Fruit fly (Drosophila melanogaster) whole organism, embryonic: Measurements from ENCODE around the gene CG33946.

Experiments used
- Bdp1 ChIP-seq: fragments of 200-800 bp; sonication (Bioruptor generic); optimal IDR thresholded peaks from 3 replicates; lab custom pipeline; 2016; ENCODE audit warnings: missing biosample characterization, missing genetic modification characterization
- CG10267 ChIP-seq: fragments of 200-800 bp; sonication (Bioruptor generic); optimal IDR thresholded peaks from 2 replicates; lab custom pipeline; 2018; ENCODE audit warnings: missing biosample characterization, mild to moderate bottlenecking, missing genetic modification characterization, moderate library complexity
- CG13424 ChIP-seq: fragments of 200-800 bp; sonication (Bioruptor generic); optimal IDR thresholded peaks from 2 replicates; lab custom pipeline; 2019; ENCODE audit warnings: missing biosample characterization, mild to moderate bottlenecking, missing genetic modification characterization, moderate library complexity
- CG14014 ChIP-seq: fragments of 200-800 bp; sonication (Bioruptor generic); IDR thresholded peaks from 2 replicates; pipeline ENCODE4 v1.3.6; 2022; ENCODE audit warnings: missing biosample characterization, missing genetic modification characterization
- CG14710 ChIP-seq: fragments of 200-800 bp; sonication (Bioruptor generic); optimal IDR thresholded peaks from 3 replicates; lab custom pipeline; 2019; ENCODE audit warnings: missing biosample characterization, mild to moderate bottlenecking, missing genetic modification characterization, moderate library complexity
- CG15011 ChIP-seq: fragments of 200-800 bp; sonication (Bioruptor generic); optimal IDR thresholded peaks from 3 replicates; lab custom pipeline; 2018; ENCODE audit warnings: missing biosample characterization, mild to moderate bottlenecking, missing genetic modification characterization
- CG17186 ChIP-seq: fragments of 200-800 bp; sonication (Bioruptor generic); optimal IDR thresholded peaks from 3 replicates; lab custom pipeline; 2017; ENCODE audit warnings: missing biosample characterization, missing genetic modification reagents, missing genetic modification characterization
- CG17829 ChIP-seq: fragments of 200-800 bp; optimal IDR thresholded peaks from 2 replicates; lab custom pipeline; 2019; ENCODE audit warnings: missing biosample characterization, mild to moderate bottlenecking, missing genetic modification characterization, moderate library complexity
- CG2120 ChIP-seq: fragments of 200-800 bp; sonication (Bioruptor generic); optimal IDR thresholded peaks from 3 replicates; lab custom pipeline; 2016; ENCODE audit warnings: missing biosample characterization, missing genetic modification characterization
- CG2129 ChIP-seq: fragments of 200-800 bp; sonication (Bioruptor generic); IDR thresholded peaks from 2 replicates; pipeline ENCODE4 v1.3.6; 2022; ENCODE audit warnings: missing biosample characterization, missing genetic modification characterization; ENCODE audit not compliant: partially characterized antibody
- CG2202 ChIP-seq: fragments of 200-800 bp; sonication (Bioruptor generic); optimal IDR thresholded peaks from 2 replicates; lab custom pipeline; 2018; ENCODE audit warnings: missing biosample characterization, mild to moderate bottlenecking, missing genetic modification characterization
- CG30403 ChIP-seq: fragments of 200-800 bp; sonication (Bioruptor generic); optimal IDR thresholded peaks from 3 replicates; lab custom pipeline; 2016; ENCODE audit warnings: missing biosample characterization, missing genetic modification characterization
- CG3281 ChIP-seq: fragments of 200-800 bp; sonication (Bioruptor generic); optimal IDR thresholded peaks from 3 replicates; lab custom pipeline; 2017; ENCODE audit warnings: missing biosample characterization, mild to moderate bottlenecking, missing genetic modification characterization
- CG4820 ChIP-seq: fragments of 200-800 bp; sonication (Bioruptor generic); optimal IDR thresholded peaks from 3 replicates; lab custom pipeline; 2016; ENCODE audit warnings: missing biosample characterization, missing genetic modification characterization
- CG6765 ChIP-seq: fragments of 200-800 bp; sonication (Bioruptor generic); optimal IDR thresholded peaks from 3 replicates; lab custom pipeline; 2017; ENCODE audit warnings: missing biosample characterization, mild to moderate bottlenecking, missing genetic modification characterization
- CG6791 ChIP-seq: fragments of 200-800 bp; sonication (Bioruptor generic); IDR thresholded peaks from 3 replicates; pipeline ENCODE4 v1.3.6; 2022; ENCODE audit warnings: missing biosample characterization, missing genetic modification characterization; ENCODE audit not compliant: partially characterized antibody
- Doc3 ChIP-seq: fragments of 200-800 bp; sonication (Bioruptor generic); IDR thresholded peaks from 3 replicates; pipeline ENCODE4 v1.3.6; 2022; ENCODE audit warnings: missing biosample characterization, missing genetic modification characterization; ENCODE audit not compliant: partially characterized antibody
- Dp ChIP-seq: fragments of 200-800 bp; sonication (Bioruptor generic); optimal IDR thresholded peaks from 2 replicates; lab custom pipeline; 2018; ENCODE audit warnings: missing biosample characterization, mild to moderate bottlenecking, missing genetic modification characterization, moderate library complexity
- GATAe ChIP-seq: fragments of 200-800 bp; sonication (Bioruptor generic); conservative IDR thresholded peaks from 2 replicates; pipeline ENCODE4 v1.3.6; 2022; ENCODE audit warnings: missing biosample characterization, missing genetic modification characterization
- HHEX ChIP-seq: fragments of 200-800 bp; sonication (Bioruptor generic); optimal IDR thresholded peaks from 3 replicates; lab custom pipeline; 2017; ENCODE audit warnings: missing biosample characterization, mild to moderate bottlenecking, missing genetic modification characterization, missing genetic modification reagents
- HLHmδ ChIP-seq: fragments of 200-800 bp; sonication (Bioruptor generic); optimal IDR thresholded peaks from 2 replicates; lab custom pipeline; 2018; ENCODE audit warnings: missing biosample characterization, mild to moderate bottlenecking, missing genetic modification characterization, moderate library complexity
- Hey ChIP-seq: fragments of 200-800 bp; sonication (Bioruptor generic); optimal IDR thresholded peaks from 3 replicates; lab custom pipeline; 2018; ENCODE audit warnings: missing biosample characterization, mild to moderate bottlenecking, missing genetic modification characterization
- Hsf ChIP-seq: fragments of 200-800 bp; sonication (Bioruptor generic); optimal IDR thresholded peaks from 3 replicates; lab custom pipeline; 2016; ENCODE audit warnings: missing biosample characterization, missing genetic modification characterization
- Kr ChIP-seq: fragments of 200-800 bp; sonication (Bioruptor generic); optimal IDR thresholded peaks from 2 replicates; lab custom pipeline; 2017; ENCODE audit warnings: missing biosample characterization, mild to moderate bottlenecking, missing genetic modification characterization
- Lhr ChIP-seq: fragments of 200-800 bp; sonication (Bioruptor generic); optimal IDR thresholded peaks from 3 replicates; lab custom pipeline; 2017; ENCODE audit warnings: mild to moderate bottlenecking, missing biosample characterization, missing genetic modification reagents, missing genetic modification characterization
- NFAT ChIP-seq: fragments of 200-800 bp; sonication (Bioruptor generic); IDR thresholded peaks from 2 replicates; pipeline ENCODE4 v1.3.6; 2022; ENCODE audit warnings: missing biosample characterization, missing genetic modification characterization
- Oli ChIP-seq: fragments of 200-800 bp; sonication (Bioruptor generic); optimal IDR thresholded peaks from 2 replicates; lab custom pipeline; 2018; ENCODE audit warnings: missing biosample characterization, mild to moderate bottlenecking, missing genetic modification characterization, moderate library complexity
- bowl ChIP-seq: fragments of 200-800 bp; sonication (Bioruptor generic); IDR thresholded peaks from 2 replicates; pipeline ENCODE4 v1.3.6; 2022; ENCODE audit warnings: missing biosample characterization, missing genetic modification characterization
- caup ChIP-seq: fragments of 200-800 bp; sonication (Bioruptor generic); optimal IDR thresholded peaks from 3 replicates; lab custom pipeline; 2017; ENCODE audit warnings: missing biosample characterization, mild to moderate bottlenecking, missing genetic modification characterization, moderate library complexity; ENCODE audit not compliant: severe bottlenecking
- crol ChIP-seq: fragments of 200-800 bp; sonication (Bioruptor generic); IDR thresholded peaks from 2 replicates; pipeline ENCODE4 v1.3.6; 2022; ENCODE audit warnings: missing biosample characterization, missing genetic modification characterization
- ftz-f1 ChIP-seq: fragments of 200-800 bp; sonication (Bioruptor generic); optimal IDR thresholded peaks from 2 replicates; lab custom pipeline; 2016; ENCODE audit warnings: missing biosample characterization, missing genetic modification characterization
- gce ChIP-seq: fragments of 200-800 bp; sonication (Bioruptor generic); IDR thresholded peaks from 3 replicates; pipeline ENCODE4 v1.3.6; 2022; ENCODE audit warnings: missing biosample characterization, missing genetic modification characterization
- grau ChIP-seq: fragments of 200-800 bp; optimal IDR thresholded peaks from 3 replicates; lab custom pipeline; 2019; ENCODE audit warnings: missing biosample characterization, mild to moderate bottlenecking, missing genetic modification characterization, moderate library complexity
- hb ChIP-seq: fragments of 200-800 bp; sonication (Bioruptor generic); IDR thresholded peaks from 3 replicates; pipeline ENCODE4 v1.3.6; 2022; ENCODE audit warnings: missing biosample characterization, missing genetic modification characterization; ENCODE audit not compliant: partially characterized antibody
- hbn ChIP-seq: fragments of 200-800 bp; sonication (Bioruptor generic); IDR thresholded peaks from 2 replicates; pipeline ENCODE4 v1.3.6; 2022; ENCODE audit warnings: missing biosample characterization, missing genetic modification characterization; ENCODE audit not compliant: partially characterized antibody
- jigr1 ChIP-seq: fragments of 200-800 bp; sonication (Bioruptor generic); IDR thresholded peaks from 3 replicates; pipeline ENCODE4 v1.3.6; 2022; ENCODE audit warnings: missing biosample characterization, missing genetic modification characterization
- lov ChIP-seq, 2 experiments: fragments of 200-800 bp in 1 of 2; fragments of >200 bp in 1 of 2; sonication (Bioruptor generic) in 1 of 2; IDR thresholded peaks in 1 of 2; optimal IDR thresholded peaks in 1 of 2; 2 replicates in 1 of 2; 3 replicates in 1 of 2; pipeline versions ENCODE4 v1.3.6 to Lab custom; 2017 to 2022; ENCODE audit warnings: missing biosample characterization in 1 of 2, missing genetic modification characterization in 1 of 2
- otp ChIP-seq: fragments of 200-800 bp; sonication (Bioruptor generic); IDR thresholded peaks from 3 replicates; pipeline ENCODE4, ENCODE4 v1.3.6; 2022; ENCODE audit warnings: missing biosample characterization, missing genetic modification characterization
- pfk ChIP-seq: fragments of 200-800 bp; sonication (Bioruptor generic); optimal IDR thresholded peaks from 2 replicates; lab custom pipeline; 2018; ENCODE audit warnings: missing biosample characterization, mild to moderate bottlenecking, missing genetic modification characterization, moderate library complexity
- pnt ChIP-seq: fragments of 200-800 bp; sonication (Bioruptor generic); optimal IDR thresholded peaks from 3 replicates; lab custom pipeline; 2016; ENCODE audit warnings: missing biosample characterization, missing genetic modification characterization
- row ChIP-seq: fragments of 200-800 bp; sonication (Bioruptor generic); IDR thresholded peaks from 3 replicates; pipeline ENCODE4 v1.3.6; 2022; ENCODE audit warnings: missing biosample characterization, missing genetic modification characterization
- stc ChIP-seq: fragments of 200-800 bp; sonication (Bioruptor generic); IDR thresholded peaks from 2 replicates; pipeline ENCODE4 v1.3.6; 2022; ENCODE audit warnings: missing biosample characterization, missing genetic modification characterization
- tgo ChIP-seq: fragments of 200-800 bp; sonication (Bioruptor generic); IDR thresholded peaks from 3 replicates; pipeline ENCODE4 v1.3.6; 2022; ENCODE audit warnings: missing biosample characterization, missing genetic modification characterization
- tll ChIP-seq, 2 experiments: fragments of 200-800 bp in 1 of 2; fragments of >200 bp in 1 of 2; sonication (Bioruptor generic) in 1 of 2; optimal IDR thresholded peaks; 2 replicates each; lab custom pipeline; 2017 to 2019; ENCODE audit warnings: missing biosample characterization in 2 of 2, missing genetic modification characterization in 2 of 2, mild to moderate bottlenecking in 1 of 2, moderate library complexity in 1 of 2
- unc-4 ChIP-seq: fragments of 200-800 bp; sonication (Bioruptor generic); IDR thresholded peaks from 2 replicates; pipeline ENCODE4 v1.3.6; 2022; ENCODE audit warnings: missing biosample characterization, missing genetic modification characterization; ENCODE audit not compliant: partially characterized antibody
- wek ChIP-seq: fragments of 200-800 bp; sonication (Bioruptor generic); optimal IDR thresholded peaks from 3 replicates; lab custom pipeline; 2018; ENCODE audit warnings: missing biosample characterization, mild to moderate bottlenecking, missing genetic modification characterization, moderate library complexity
- zfh1 ChIP-seq: fragments of 200-800 bp; sonication (Bioruptor generic); IDR thresholded peaks from 3 replicates; pipeline ENCODE4 v1.3.6; 2022; ENCODE audit warnings: missing biosample characterization, missing genetic modification characterization

CG33946 gene

dm6 chr3L:6256408-6257188 lies 36.2 kb downstream of the CG33946 start, which contains the start of gene Best2 (continued):
- TF ChIP-seq Hey (tag; lab: Kevin White, UChicago) (no peak), CG13424 (peak; percentile 95), CG17186 (GFP tag; lab: Kevin White, UChicago) (no peak), Oli (tag; lab: Kevin White, UChicago) (peak; percentile 90), HLHmδ (GFP tag; lab: Kevin White, UChicago) (no peak), hbn (no peak), otp (peak; percentile 88), pfk (GFP tag; lab: Kevin White, UChicago) (no peak), unc-4 (GFP tag; lab: Robert Waterston, UW) (no peak), stc (GFP tag; lab: Robert Waterston, UW) (peak; percentile 92), ftz-f1 (GFP tag; lab: Kevin White, UChicago) (no peak), wek (no peak), lov (optimal IDR thresholded peaks at IDR 0.05; lab: Kevin White, UChicago) (no peak), lov (GFP tag; IDR thresholded peaks at IDR 0.05; lab: Robert Waterston, UW) (0 out of 3 replicates have a peak, but pooled peaks have one; percentile 60), Lhr (GFP tag; lab: Kevin White, UChicago) (peak; percentile 23), hb (GFP tag; lab: Robert Waterston, UW) (no peak), CG2202 (peak; percentile 50), jigr1 (GFP tag; lab: Robert Waterston, UW) (peak; percentile 76; the same call in 2 of the 3 replicates), CG3281 (GFP tag; lab: Kevin White, UChicago) (peak; percentile 85), tgo (peak; percentile 93), caup (GFP tag; lab: Kevin White, UChicago) (peak; percentile 79), Doc3 (GFP tag; lab: Robert Waterston, UW) (no peak), CG14710 (tag; lab: Kevin White, UChicago) (peak; percentile 81), GATAe (GFP tag; lab: Robert Waterston, UW) (peak; percentile 81; the same call in 1 of the 2 replicates), CG30403 (peak; percentile 93), CG6765 (peak; percentile 81), Hsf (GFP tag; lab: Kevin White, UChicago) (peak; percentile 82), crol (GFP tag; lab: Robert Waterston, UW) (no peak), NFAT (GFP tag; lab: Robert Waterston, UW) (peak; percentile 83), CG2129 (GFP tag; lab: Robert Waterston, UW) (no peak), zfh1 (GFP tag; lab: Robert Waterston, UW) (peak; percentile 88), grau (tag; lab: Kevin White, UChicago) (peak; percentile 91), CG4820 (GFP tag; lab: Kevin White, UChicago) (peak; percentile 76), CG6791 (GFP tag; lab: Robert Waterston, UW) (no peak), CG14014 (GFP tag; lab: Robert Waterston, UW) (peak; percentile 94), gce (GFP tag; lab: Robert Waterston, UW) (peak; percentile 49; the same call in 1 of the 3 replicates), Kr (GFP tag; lab: Kevin White, UChicago) (no peak), row (GFP tag; lab: Robert Waterston, UW) (peak; percentile 95), CG17829 (tag; lab: Kevin White, UChicago) (peak; percentile 90), bowl (peak; percentile 26; the same call in 1 of the 2 replicates), CG15011 (peak; percentile 73), CG10267 (peak; percentile 84), tll (GFP tag; optimal IDR thresholded peaks at IDR 0.05; lab: Kevin White, UChicago) (peak in 1 of 2 experiments; percentile 28), CG2120 (GFP tag; lab: Kevin White, UChicago) (peak; percentile 91), Dp (GFP tag; lab: Kevin White, UChicago) (no peak), pnt (GFP tag; lab: Kevin White, UChicago) (peak; percentile 52), HHEX (GFP tag; lab: Kevin White, UChicago) (peak; percentile 82), Bdp1 (GFP tag; lab: Kevin White, UChicago) (peak; percentile 61)
